Worm (Caenorhabditis elegans): ENCODE measurements around the gene tag-77.

DNA sequence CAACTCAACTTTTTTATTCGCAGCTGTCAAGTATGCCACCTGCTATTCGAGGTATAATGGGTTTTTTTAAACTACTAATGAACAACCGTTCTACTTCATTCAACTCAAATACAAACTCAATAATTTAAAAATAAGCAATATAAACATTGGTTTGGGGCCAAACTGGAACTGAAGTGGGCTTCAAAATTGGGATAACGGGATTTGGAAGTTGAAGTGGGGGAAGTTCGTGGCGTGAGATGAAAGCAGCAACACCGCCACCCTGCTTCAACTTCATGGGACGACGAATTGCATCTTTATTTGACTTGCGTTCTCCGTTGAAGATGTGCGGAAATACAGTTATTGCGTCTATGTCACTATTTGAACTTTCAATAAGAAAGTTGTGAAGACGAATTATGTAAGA lies 31.8 kb downstream of the tag-77 start:
- TF ChIP-seq elt-2 (tag; optimal IDR thresholded peaks at IDR 0.05) (no peak), pha-4 (tag; optimal IDR thresholded peaks at IDR 0.05) (no peak), ceh-45 (GFP tag; IDR thresholded peaks at IDR 0.05) (no peak), tbx-7 (tag; optimal IDR thresholded peaks at IDR 0.05) (no peak), hlh-15 (tag; optimal IDR thresholded peaks at IDR 0.05) (no peak), pqm-1 (tag; optimal IDR thresholded peaks at IDR 0.05) (no peak), Y22D7AL.16 (tag; optimal IDR thresholded peaks at IDR 0.05) (no peak), nhr-232 (tag; optimal IDR thresholded peaks at IDR 0.05) (no peak), mec-3 (tag; optimal IDR thresholded peaks at IDR 0.05; ENCODE audit: borderline replicate concordance) (no peak), nfya-1 (tag; optimal IDR thresholded peaks at IDR 0.05) (no peak), ets-4 (tag; optimal IDR thresholded peaks at IDR 0.05) (no peak), ceh-48 (tag; optimal IDR thresholded peaks at IDR 0.05) (no peak), ama-1 (optimal IDR thresholded peaks at IDR 0.05) (no peak), ceh-2 (tag; optimal IDR thresholded peaks at IDR 0.05) (no peak)

Measured in whole organism, late embryonic.